Worm (Caenorhabditis elegans): ENCODE measurements around the gene fbxa-82.

fbxa-82 gene

ce11 chrV:15068378-15068777 is 16.0 kb upstream of the fbxa-82 start, which contains the start of gene dnj-3:
Gene dnj-3, plus strand, starts transcription at chrV:15068678.
- TF ChIP-seq B0310.2 (tag; optimal IDR thresholded peaks at IDR 0.05) (no peak), pes-1 (GFP tag; IDR thresholded peaks at IDR 0.05) (no peak), flt-1 (GFP tag; IDR thresholded peaks at IDR 0.05) (no peak), F13C5.2 (tag; optimal IDR thresholded peaks at IDR 0.05) (no peak), ceh-13 (GFP tag; optimal IDR thresholded peaks at IDR 0.05) (no peak), scrt-1 (GFP tag; IDR thresholded peaks at IDR 0.05) (no peak), hmg-4 (GFP tag; optimal IDR thresholded peaks at IDR 0.05) (no peak), sea-1 (GFP tag; conservative IDR thresholded peaks at IDR 0.05) (no peak), tbx-37 (GFP tag; conservative IDR thresholded peaks at IDR 0.05) (no peak), hmbx-1 (tag; optimal IDR thresholded peaks at IDR 0.05) (no peak), aly-1 (tag; optimal IDR thresholded peaks at IDR 0.05) (no peak), tbx-11 (GFP tag; IDR thresholded peaks at IDR 0.05) (no peak), ama-1 (optimal IDR thresholded peaks at IDR 0.05) (no peak), tra-4 (tag; optimal IDR thresholded peaks at IDR 0.05) (no peak)

DNA sequence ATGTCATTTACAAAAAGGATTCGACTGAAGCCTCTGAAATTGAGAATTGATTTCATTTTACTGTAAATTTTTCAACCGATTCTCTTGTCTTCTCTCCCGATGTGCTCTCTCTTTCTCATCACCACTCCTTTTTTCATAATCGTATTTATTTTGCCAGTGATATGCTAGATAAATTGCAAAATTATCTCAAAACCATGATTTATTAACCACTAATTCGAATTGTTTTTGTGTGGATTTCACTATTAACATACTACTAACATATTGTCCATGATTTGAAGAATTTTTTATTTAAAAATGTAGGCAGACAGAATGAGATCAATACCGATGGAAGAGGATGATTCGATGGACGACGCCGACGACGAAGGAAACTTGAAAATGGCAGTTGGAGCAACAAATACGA is 14.8 kb upstream of the fbxa-82 start, which contains the start of gene C25D7.10:
TSS of gene C25D7.10 (plus strand) at position 301 of the 400 bp plus-strand sequence.
- TF ChIP-seq ceh-36 (tag; optimal IDR thresholded peaks at IDR 0.05) (no peak), hnd-1 (tag; optimal IDR thresholded peaks at IDR 0.05) (no peak), tra-4 (tag; optimal IDR thresholded peaks at IDR 0.05) (no peak), flt-1 (GFP tag; IDR thresholded peaks at IDR 0.05) (no peak), sea-1 (GFP tag; conservative IDR thresholded peaks at IDR 0.05) (no peak), ets-7 (tag; optimal IDR thresholded peaks at IDR 0.05) (no peak), ama-1 (optimal IDR thresholded peaks at IDR 0.05) (no peak), pes-1 (GFP tag; IDR thresholded peaks at IDR 0.05) (no peak), hmbx-1 (tag; optimal IDR thresholded peaks at IDR 0.05) (no peak), hmg-4 (GFP tag; optimal IDR thresholded peaks at IDR 0.05) (no peak), ceh-13 (GFP tag; optimal IDR thresholded peaks at IDR 0.05) (no peak)

DNA sequence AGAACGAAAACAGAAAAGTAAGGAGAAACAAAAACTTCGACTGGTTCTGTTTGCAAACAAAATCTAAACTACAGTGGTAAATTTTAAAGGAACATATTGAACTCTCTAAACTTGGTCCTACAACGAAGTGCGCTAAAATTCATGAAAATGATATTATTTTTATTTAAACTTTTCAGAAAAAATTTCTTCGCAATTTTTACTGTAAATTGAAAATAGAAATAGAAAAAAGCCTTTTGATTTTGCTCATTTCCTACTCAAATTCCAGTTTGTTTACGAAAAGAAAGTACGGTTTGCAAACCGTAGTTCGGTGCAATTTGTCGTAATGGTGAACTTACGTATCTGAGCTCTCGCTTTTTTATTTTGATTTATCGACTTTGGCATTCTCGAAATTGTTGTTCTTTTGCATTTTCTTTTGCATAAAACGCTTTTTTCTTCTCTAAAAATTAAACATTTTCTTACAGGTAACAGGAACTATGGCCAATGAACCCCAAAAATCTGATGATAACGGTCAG is 13.6 kb upstream of the fbxa-82 start, which contains the start of gene otub-1:
TSS of gene otub-1 (plus strand) at position 462 of the 512 bp plus-strand sequence.
- TF ChIP-seq hmbx-1 (tag; optimal IDR thresholded peaks at IDR 0.05) (no peak), scrt-1 (GFP tag; IDR thresholded peaks at IDR 0.05) (no peak), ceh-36 (tag; optimal IDR thresholded peaks at IDR 0.05) (no peak), aly-1 (tag; optimal IDR thresholded peaks at IDR 0.05) (no peak), tbx-37 (GFP tag; conservative IDR thresholded peaks at IDR 0.05) (no peak), sea-1 (GFP tag; conservative IDR thresholded peaks at IDR 0.05) (no peak)

DNA sequence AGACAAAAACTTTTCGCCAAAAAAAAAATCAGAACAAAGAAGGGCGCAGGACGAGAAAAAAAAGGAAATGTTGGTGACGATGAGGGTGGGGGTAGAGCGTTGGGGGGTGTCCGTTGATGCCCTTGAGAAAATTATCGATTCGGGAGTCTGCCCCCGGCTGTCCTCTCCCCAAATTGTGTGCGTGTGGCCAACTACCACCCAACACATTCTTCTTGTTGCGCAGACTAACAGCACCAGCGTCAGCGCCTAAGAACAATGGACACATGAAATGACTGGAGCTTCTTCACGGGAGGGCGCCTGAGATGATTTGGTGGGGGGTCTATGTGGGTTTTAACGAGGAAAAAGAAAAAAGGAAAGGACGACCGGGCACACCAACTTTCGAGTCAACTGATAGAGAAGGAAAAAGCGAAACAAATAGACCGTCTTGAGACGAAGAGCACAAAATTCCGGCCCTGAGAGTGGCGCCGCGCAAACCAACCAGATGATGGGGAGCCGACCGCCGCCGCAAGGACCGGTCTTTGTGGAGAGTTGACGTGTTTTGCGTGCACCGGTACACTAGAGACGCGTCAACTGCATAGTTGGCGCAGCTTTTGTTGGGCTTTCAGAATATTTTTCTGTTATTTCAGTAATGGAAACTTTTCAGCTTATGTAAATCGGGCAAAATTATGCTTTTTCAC is 12.9 kb upstream of the fbxa-82 start, which contains the start of gene C25D7.9:
TSS of gene C25D7.9 (plus strand) at position 68 of the 677 bp plus-strand sequence.
- TF ChIP-seq F13C5.2 (tag; optimal IDR thresholded peaks at IDR 0.05) (peak; percentile 75), ceh-36 (tag; optimal IDR thresholded peaks at IDR 0.05) (no peak), ets-7 (tag; optimal IDR thresholded peaks at IDR 0.05) (no peak), flt-1 (GFP tag; IDR thresholded peaks at IDR 0.05) (no peak), hmg-4 (GFP tag; optimal IDR thresholded peaks at IDR 0.05) (peak; percentile 75), sea-1 (GFP tag; conservative IDR thresholded peaks at IDR 0.05) (no peak)

DNA sequence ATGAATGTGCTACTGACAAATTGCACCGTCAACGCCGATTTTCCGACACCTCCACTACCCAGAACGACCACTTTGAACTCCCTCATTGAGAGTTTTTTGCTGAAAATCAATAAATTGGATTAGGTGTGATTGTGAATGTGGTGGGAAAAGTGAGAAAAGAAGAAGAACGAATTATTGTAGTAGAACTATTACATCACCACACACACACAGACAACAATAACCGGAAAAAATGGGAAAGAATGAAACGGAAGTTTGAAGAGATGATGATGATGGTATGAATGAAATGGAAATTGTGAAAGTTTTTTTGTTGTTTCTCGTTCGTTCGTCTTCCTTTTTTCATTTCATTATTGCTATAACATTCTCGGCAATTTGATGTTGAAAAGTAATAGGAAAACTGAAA is 11.7 kb upstream of the fbxa-82 start, which contains the start of gene rap-2:
TSS of gene rap-2 (minus strand) at position 101 of the 400 bp plus-strand sequence.
- TF ChIP-seq ceh-36 (tag; optimal IDR thresholded peaks at IDR 0.05) (no peak), hmbx-1 (tag; optimal IDR thresholded peaks at IDR 0.05) (no peak), hnd-1 (tag; optimal IDR thresholded peaks at IDR 0.05) (no peak), F13C5.2 (tag; optimal IDR thresholded peaks at IDR 0.05) (no peak), scrt-1 (GFP tag; IDR thresholded peaks at IDR 0.05) (no peak), tra-4 (tag; optimal IDR thresholded peaks at IDR 0.05) (no peak), pes-1 (GFP tag; IDR thresholded peaks at IDR 0.05) (no peak), aly-1 (tag; optimal IDR thresholded peaks at IDR 0.05) (no peak), tbx-11 (GFP tag; IDR thresholded peaks at IDR 0.05) (no peak), sea-1 (GFP tag; conservative IDR thresholded peaks at IDR 0.05) (no peak), hmg-4 (GFP tag; optimal IDR thresholded peaks at IDR 0.05) (no peak), ama-1 (optimal IDR thresholded peaks at IDR 0.05) (no peak), B0310.2 (tag; optimal IDR thresholded peaks at IDR 0.05) (no peak), ets-7 (tag; optimal IDR thresholded peaks at IDR 0.05) (no peak), ceh-13 (GFP tag; optimal IDR thresholded peaks at IDR 0.05) (no peak), flt-1 (GFP tag; IDR thresholded peaks at IDR 0.05) (no peak), tbx-37 (GFP tag; conservative IDR thresholded peaks at IDR 0.05) (no peak)

ce11 chrV:15060595-15060994 is 8.3 kb upstream of the fbxa-82 start:
- no peak for TF ChIP-seq B0310.2 (tag; optimal IDR thresholded peaks at IDR 0.05)
- TF ChIP-seq aly-1 (tag; optimal IDR thresholded peaks at IDR 0.05): no peak
- no peak for TF ChIP-seq hmg-4 (GFP tag; optimal IDR thresholded peaks at IDR 0.05)
- TF ChIP-seq sea-1 (GFP tag; conservative IDR thresholded peaks at IDR 0.05): no peak
- no peak for TF ChIP-seq tbx-11 (GFP tag; IDR thresholded peaks at IDR 0.05)
- TF ChIP-seq ceh-36 (tag; optimal IDR thresholded peaks at IDR 0.05): no peak
- TF ChIP-seq tbx-37 (GFP tag; conservative IDR thresholded peaks at IDR 0.05): no peak
- TF ChIP-seq hmbx-1 (tag; optimal IDR thresholded peaks at IDR 0.05): no peak

ce11 chrV:15059534-15059933 is 7.2 kb upstream of the fbxa-82 start, which contains the start of the genes mcm-3 and C25D7.15:
Gene mcm-3, minus strand, starts transcription at chrV:15059599.
Gene C25D7.15, plus strand, starts transcription at chrV:15059808.
- no peak for TF ChIP-seq hmbx-1 (tag; optimal IDR thresholded peaks at IDR 0.05)
- TF ChIP-seq ceh-36 (tag; optimal IDR thresholded peaks at IDR 0.05): no peak
- TF ChIP-seq tbx-37 (GFP tag; conservative IDR thresholded peaks at IDR 0.05): no peak
- no peak for TF ChIP-seq hnd-1 (tag; optimal IDR thresholded peaks at IDR 0.05)
- no peak for TF ChIP-seq sea-1 (GFP tag; conservative IDR thresholded peaks at IDR 0.05)
- TF ChIP-seq tbx-11 (GFP tag; IDR thresholded peaks at IDR 0.05): no peak
- TF ChIP-seq pes-1 (GFP tag; IDR thresholded peaks at IDR 0.05): no peak
- TF ChIP-seq flt-1 (GFP tag; IDR thresholded peaks at IDR 0.05): no peak
- no peak for TF ChIP-seq ama-1 (optimal IDR thresholded peaks at IDR 0.05)
- TF ChIP-seq F13C5.2 (tag; optimal IDR thresholded peaks at IDR 0.05): no peak
- no peak for TF ChIP-seq B0310.2 (tag; optimal IDR thresholded peaks at IDR 0.05)
- no peak for TF ChIP-seq aly-1 (tag; optimal IDR thresholded peaks at IDR 0.05)
- TF ChIP-seq ets-7 (tag; optimal IDR thresholded peaks at IDR 0.05): no peak
- TF ChIP-seq hmg-4 (GFP tag; optimal IDR thresholded peaks at IDR 0.05): no peak

Data from whole organism, early embryonic.